Fruit fly (Drosophila melanogaster) whole organism, embryonic: ENCODE measurements around the gene rempA.

Experiments used
- CG10267 ChIP-seq: fragments of 200-800 bp; sonication (Bioruptor generic); optimal IDR thresholded peaks from 2 replicates; lab custom pipeline; 2018; ENCODE audit warnings: missing biosample characterization, mild to moderate bottlenecking, missing genetic modification characterization, moderate library complexity
- CG12236 ChIP-seq: fragments of 200-800 bp; sonication (Bioruptor generic); optimal IDR thresholded peaks from 2 replicates; lab custom pipeline; 2016; ENCODE audit warnings: missing biosample characterization, missing genetic modification characterization
- CG13123 ChIP-seq: fragments of 200-800 bp; sonication (Bioruptor generic); optimal IDR thresholded peaks from 2 replicates; lab custom pipeline; 2016; ENCODE audit warnings: missing biosample characterization, missing genetic modification characterization
- CG15073 ChIP-seq: fragments of 200-800 bp; sonication (Bioruptor generic); optimal IDR thresholded peaks from 2 replicates; lab custom pipeline; 2016; ENCODE audit warnings: missing biosample characterization, missing genetic modification characterization
- CG15479 ChIP-seq: fragments of 200-800 bp; sonication (Bioruptor generic); optimal IDR thresholded peaks from 3 replicates; lab custom pipeline; 2019; ENCODE audit warnings: missing biosample characterization, mild to moderate bottlenecking, missing genetic modification characterization, moderate library complexity
- CG16813 ChIP-seq: fragments of 200-800 bp; sonication (Bioruptor generic); IDR thresholded peaks from 3 replicates; pipeline ENCODE4 v1.3.6; 2022; ENCODE audit warnings: missing biosample characterization, missing genetic modification characterization; ENCODE audit not compliant: partially characterized antibody
- CG17385 ChIP-seq: fragments of 200-800 bp; sonication (Bioruptor generic); optimal IDR thresholded peaks from 3 replicates; lab custom pipeline; 2018; ENCODE audit warnings: missing biosample characterization, mild to moderate bottlenecking, missing genetic modification characterization
- CG18011 ChIP-seq: fragments of 200-800 bp; sonication (Bioruptor generic); optimal IDR thresholded peaks from 2 replicates; lab custom pipeline; 2017; ENCODE audit warnings: missing biosample characterization, missing genetic modification characterization, mild to moderate bottlenecking, moderate library complexity, missing genotype
- CG18599 ChIP-seq: fragments of 200-800 bp; sonication (Bioruptor generic); optimal IDR thresholded peaks from 3 replicates; lab custom pipeline; 2017; ENCODE audit warnings: missing biosample characterization, missing genetic modification characterization, mild to moderate bottlenecking, moderate library complexity, missing genetic modification reagents
- CG30020 ChIP-seq: fragments of 200-800 bp; optimal IDR thresholded peaks from 2 replicates; lab custom pipeline; 2019; ENCODE audit warnings: missing biosample characterization, mild to moderate bottlenecking, missing genetic modification characterization, moderate library complexity
- CG32767 ChIP-seq: fragments of 200-800 bp; sonication (Bioruptor generic); IDR thresholded peaks from 2 replicates; pipeline ENCODE4 v1.3.6; 2022; ENCODE audit warnings: missing biosample characterization, missing genetic modification characterization
- CG4328 ChIP-seq: fragments of 200-800 bp; sonication (Bioruptor generic); optimal IDR thresholded peaks from 3 replicates; lab custom pipeline; 2017; ENCODE audit warnings: missing biosample characterization, missing genetic modification reagents, missing genetic modification characterization
- CG5953 ChIP-seq: fragments of 200-800 bp; sonication (Bioruptor generic); IDR thresholded peaks from 2 replicates; pipeline ENCODE4 v1.3.6; 2022; ENCODE audit warnings: missing biosample characterization, missing genetic modification characterization
- CG6683 ChIP-seq: fragments of 200-800 bp; sonication (Bioruptor generic); optimal IDR thresholded peaks from 2 replicates; lab custom pipeline; 2017; ENCODE audit warnings: missing biosample characterization, mild to moderate bottlenecking, missing genetic modification characterization, missing genetic modification reagents
- CG6689 ChIP-seq: fragments of 200-800 bp; sonication (Bioruptor generic); IDR thresholded peaks from 2 replicates; pipeline ENCODE4 v1.3.6; 2022; ENCODE audit warnings: missing biosample characterization, missing genetic modification characterization
- CG6854 ChIP-seq: fragments of 200-800 bp; sonication (Bioruptor generic); optimal IDR thresholded peaks from 3 replicates; lab custom pipeline; 2017; ENCODE audit warnings: missing biosample characterization, mild to moderate bottlenecking, missing genetic modification characterization
- CG7786 ChIP-seq: fragments of 200-800 bp; sonication (Bioruptor generic); optimal IDR thresholded peaks from 2 replicates; lab custom pipeline; 2016; ENCODE audit warnings: missing biosample characterization, missing genetic modification characterization
- CG7987 ChIP-seq: fragments of 200-800 bp; sonication (Bioruptor generic); optimal IDR thresholded peaks from 2 replicates; lab custom pipeline; 2018; ENCODE audit warnings: missing biosample characterization, mild to moderate bottlenecking, missing genetic modification characterization, moderate library complexity
- CG8290 ChIP-seq, 3 experiments: fragments of 200-800 bp; sonication (Bioruptor generic); optimal IDR thresholded peaks; 2 replicates each; lab custom pipeline; 2016 to 2019; ENCODE audit warnings: missing biosample characterization in 3 of 3, missing genetic modification characterization in 3 of 3, mild to moderate bottlenecking in 2 of 3, moderate library complexity in 1 of 3
- CG8944 ChIP-seq: fragments of 200-800 bp; sonication (Bioruptor generic); optimal IDR thresholded peaks from 3 replicates; lab custom pipeline; 2016; ENCODE audit warnings: missing biosample characterization, missing genetic modification characterization
- CG9215 ChIP-seq: fragments of 200-800 bp; sonication (Bioruptor generic); IDR thresholded peaks from 2 replicates; pipeline ENCODE4 v1.3.6; 2022; ENCODE audit warnings: missing biosample characterization, missing genetic modification characterization
- Drgx ChIP-seq: fragments of 200-800 bp; sonication (Bioruptor generic); IDR thresholded peaks from 2 replicates; pipeline ENCODE4 v1.3.6; 2022; ENCODE audit warnings: missing biosample characterization, missing genetic modification characterization
- Ets97D ChIP-seq: fragments of 200-800 bp; sonication (Bioruptor generic); optimal IDR thresholded peaks from 3 replicates; lab custom pipeline; 2016; ENCODE audit warnings: missing biosample characterization, missing genetic modification characterization
- Hey ChIP-seq: fragments of 200-800 bp; sonication (Bioruptor generic); optimal IDR thresholded peaks from 3 replicates; lab custom pipeline; 2018; ENCODE audit warnings: missing biosample characterization, mild to moderate bottlenecking, missing genetic modification characterization
- Kr ChIP-seq: fragments of 200-800 bp; sonication (Bioruptor generic); optimal IDR thresholded peaks from 2 replicates; lab custom pipeline; 2017; ENCODE audit warnings: missing biosample characterization, mild to moderate bottlenecking, missing genetic modification characterization
- Oaz ChIP-seq: fragments of 200-800 bp; sonication (Bioruptor generic); IDR thresholded peaks from 2 replicates; pipeline ENCODE4 v1.3.6; 2022; ENCODE audit warnings: missing biosample characterization, missing genetic modification characterization
- Ptx1 ChIP-seq: fragments of 200-800 bp; sonication (Bioruptor generic); IDR thresholded peaks from 2 replicates; pipeline ENCODE4 v1.3.6; 2022; ENCODE audit warnings: missing biosample characterization, missing genetic modification characterization
- Rfx ChIP-seq: fragments of 200-800 bp; sonication (Bioruptor generic); IDR thresholded peaks from 2 replicates; pipeline ENCODE4 v1.3.6; 2022; ENCODE audit warnings: missing biosample characterization, missing genetic modification characterization
- Vsx1 ChIP-seq: fragments of 200-800 bp; sonication (Bioruptor generic); optimal IDR thresholded peaks from 2 replicates; lab custom pipeline; 2017; ENCODE audit warnings: missing biosample characterization, mild to moderate bottlenecking, missing genetic modification characterization, missing genetic modification reagents
- Xrp1 ChIP-seq: fragments of 200-800 bp; sonication (Bioruptor generic); IDR thresholded peaks from 2 replicates; pipeline ENCODE4 v1.3.6; 2022; ENCODE audit warnings: missing biosample characterization, missing genetic modification characterization
- al ChIP-seq: fragments of 200-800 bp; sonication (Bioruptor generic); IDR thresholded peaks from 2 replicates; pipeline ENCODE4 v1.3.6; 2022; ENCODE audit warnings: missing biosample characterization, missing genetic modification characterization
- amos ChIP-seq: fragments of 200-800 bp; sonication (Bioruptor generic); IDR thresholded peaks from 2 replicates; pipeline ENCODE4 v1.3.6; 2022; ENCODE audit warnings: missing biosample characterization, missing genetic modification characterization; ENCODE audit not compliant: partially characterized antibody
- az2 ChIP-seq: fragments of 200-800 bp; sonication (Bioruptor generic); optimal IDR thresholded peaks from 3 replicates; lab custom pipeline; 2016; ENCODE audit warnings: missing biosample characterization, missing genetic modification characterization
- cato ChIP-seq: fragments of 200-800 bp; sonication (Bioruptor generic); optimal IDR thresholded peaks from 2 replicates; lab custom pipeline; 2016; ENCODE audit warnings: missing biosample characterization, missing genetic modification characterization, borderline replicate concordance
- chn ChIP-seq: fragments of 200-800 bp; sonication (Bioruptor generic); optimal IDR thresholded peaks from 2 replicates; lab custom pipeline; 2016; ENCODE audit warnings: missing biosample characterization, missing genetic modification characterization
- crp ChIP-seq, 2 experiments: fragments of 200-800 bp; sonication (Bioruptor generic); optimal IDR thresholded peaks; 2 replicates in 1 of 2; 3 replicates in 1 of 2; lab custom pipeline; 2017; ENCODE audit warnings: missing biosample characterization in 2 of 2, missing genetic modification characterization in 2 of 2, mild to moderate bottlenecking in 1 of 2, moderate library complexity in 1 of 2
- eve ChIP-seq, 2 experiments: fragments of >200 bp; optimal IDR thresholded peaks; 2 replicates each; lab custom pipeline; 2017; ENCODE audit warnings: missing biosample characterization in 2 of 2, missing genetic modification characterization in 2 of 2
- exex ChIP-seq: fragments of 200-800 bp; sonication (Bioruptor generic); optimal IDR thresholded peaks from 4 replicates; lab custom pipeline; 2018; ENCODE audit warnings: missing biosample characterization, mild to moderate bottlenecking, missing genetic modification characterization, moderate library complexity
- ftz-f1 ChIP-seq: fragments of 200-800 bp; sonication (Bioruptor generic); optimal IDR thresholded peaks from 2 replicates; lab custom pipeline; 2016; ENCODE audit warnings: missing biosample characterization, missing genetic modification characterization
- hb ChIP-seq: fragments of 200-800 bp; sonication (Bioruptor generic); IDR thresholded peaks from 3 replicates; pipeline ENCODE4 v1.3.6; 2022; ENCODE audit warnings: missing biosample characterization, missing genetic modification characterization; ENCODE audit not compliant: partially characterized antibody
- insv ChIP-seq, 2 experiments: fragments of 200-800 bp; sonication (Bioruptor generic); optimal IDR thresholded peaks; 3 replicates each; lab custom pipeline; 2016 to 2018; ENCODE audit warnings: missing biosample characterization in 2 of 2, missing genetic modification characterization in 2 of 2
- oc ChIP-seq: fragments of 200-800 bp; sonication (Bioruptor generic); optimal IDR thresholded peaks from 2 replicates; lab custom pipeline; 2018; ENCODE audit warnings: missing biosample characterization, mild to moderate bottlenecking, missing genetic modification characterization, moderate library complexity
- odd ChIP-seq: fragments of 200-800 bp; sonication (Bioruptor generic); optimal IDR thresholded peaks from 2 replicates; lab custom pipeline; 2017; ENCODE audit warnings: missing biosample characterization, mild to moderate bottlenecking, missing genetic modification characterization
- p53 ChIP-seq: fragments of 200-800 bp; sonication (Bioruptor generic); optimal IDR thresholded peaks from 2 replicates; lab custom pipeline; 2016; ENCODE audit warnings: missing biosample characterization, missing genetic modification characterization
- pum ChIP-seq: fragments of 200-800 bp; sonication (Bioruptor generic); optimal IDR thresholded peaks from 2 replicates; lab custom pipeline; 2016; ENCODE audit warnings: missing biosample characterization, missing genetic modification characterization
- tup ChIP-seq: fragments of 200-800 bp; sonication (Bioruptor generic); optimal IDR thresholded peaks from 2 replicates; lab custom pipeline; 2016; ENCODE audit warnings: missing biosample characterization, mild to moderate bottlenecking, missing genetic modification characterization, moderate library complexity
- vvl ChIP-seq: fragments of 200-800 bp; sonication (Bioruptor generic); IDR thresholded peaks from 2 replicates; pipeline ENCODE4 v1.3.6; 2022; ENCODE audit warnings: missing biosample characterization, missing genetic modification characterization
- zen2 ChIP-seq: fragments of 200-800 bp; sonication (Bioruptor generic); IDR thresholded peaks from 3 replicates; pipeline ENCODE4 v1.3.6; 2022; ENCODE audit warnings: missing biosample characterization, missing genetic modification characterization; ENCODE audit not compliant: partially characterized antibody
- zfh2 ChIP-seq: fragments of 200-800 bp; sonication (Bioruptor generic); optimal IDR thresholded peaks from 2 replicates; lab custom pipeline; 2016; ENCODE audit warnings: missing biosample characterization, missing genetic modification characterization

The rempA gene

dm6 chr2L:510534-511014, 49.5 kb downstream of the rempA start (continued):
- TF ChIP-seq CG18011 (GFP tag; lab: Kevin White, UChicago) (peak; percentile 24), cato (peak; percentile 54), Rfx (GFP tag; lab: Robert Waterston, UW) (peak; percentile 49; the same call in 1 of the 2 replicates), vvl (GFP tag; lab: Robert Waterston, UW) (peak; percentile 71), CG32767 (peak; percentile 86), CG15479 (GFP tag; lab: Kevin White, UChicago) (peak; percentile 92), p53 (GFP tag; lab: Kevin White, UChicago) (peak; percentile 10), az2 (peak; percentile 31), CG7786 (GFP tag; lab: Kevin White, UChicago) (peak; percentile 40), amos (GFP tag; lab: Robert Waterston, UW) (no peak), crp (GFP tag; optimal IDR thresholded peaks at IDR 0.05; lab: Kevin White, UChicago) (peak in 1 of 2 experiments; percentile 29), CG18599 (GFP tag; lab: Kevin White, UChicago) (peak; percentile 69), Oaz (GFP tag; lab: Robert Waterston, UW) (no peak), insv (GFP tag; optimal IDR thresholded peaks at IDR 0.05; lab: Kevin White, UChicago) (peak in 1 of 2 experiments; percentile 45), CG10267 (tag; lab: Kevin White, UChicago) (peak; percentile 65), CG16813 (GFP tag; lab: Robert Waterston, UW) (no peak), chn (GFP tag; lab: Kevin White, UChicago) (no peak), Xrp1 (GFP tag; lab: Robert Waterston, UW) (peak; percentile 85), CG5953 (0 out of 2 replicates have a peak, but pooled peaks have one; percentile 5), Ets97D (GFP tag; lab: Kevin White, UChicago) (no peak), CG17385 (GFP tag; lab: Kevin White, UChicago) (peak; percentile 51), CG6854 (GFP tag; lab: Kevin White, UChicago) (peak; percentile 65), CG30020 (no peak), Kr (peak; percentile 91), CG9215 (GFP tag; lab: Robert Waterston, UW) (no peak), hb (GFP tag; lab: Robert Waterston, UW) (no peak), CG6683 (GFP tag; lab: Kevin White, UChicago) (peak; percentile 28), CG8290 (GFP tag; optimal IDR thresholded peaks at IDR 0.05; lab: Kevin White, UChicago) (peak; percentile 66), CG8290 (tag; optimal IDR thresholded peaks at IDR 0.05; lab: Kevin White, UChicago) (peak; percentile 41 to 81), Drgx (peak; percentile 40), CG12236 (GFP tag; lab: Kevin White, UChicago) (peak; percentile 88), CG13123 (peak; percentile 70), ftz-f1 (GFP tag; lab: Kevin White, UChicago) (peak; percentile 20), CG4328 (GFP tag; lab: Kevin White, UChicago) (peak; percentile 53), CG7987 (peak; percentile 67), Ptx1 (GFP tag; lab: Robert Waterston, UW) (no peak), zen2 (GFP tag; lab: Robert Waterston, UW) (no peak), CG8944 (GFP tag; lab: Kevin White, UChicago) (peak; percentile 31), al (GFP tag; lab: Robert Waterston, UW) (no peak), exex (tag; lab: Kevin White, UChicago) (peak; percentile 24), oc (peak; percentile 50), CG15073 (no peak), Vsx1 (GFP tag; lab: Kevin White, UChicago) (peak; percentile 87), CG6689 (GFP tag; lab: Robert Waterston, UW) (no peak), tup (GFP tag; lab: Kevin White, UChicago) (peak; percentile 39), Hey (tag; lab: Kevin White, UChicago) (peak; percentile 40), zfh2 (GFP tag; lab: Kevin White, UChicago) (no peak), pum (GFP tag; lab: Kevin White, UChicago) (peak; percentile 57), eve (GFP tag; optimal IDR thresholded peaks at IDR 0.05; lab: Kevin White, UChicago) (no peak), odd (GFP tag; lab: Kevin White, UChicago) (peak; percentile 84)
